Fruit fly (Drosophila melanogaster) whole organism, wandering third instar larva: ENCODE measurements around the gene CG14695.

ENCODE experiments used
- pan ChIP-seq: fragments of >200 bp; optimal IDR thresholded peaks from 2 replicates; lab custom pipeline; 2017
- tai ChIP-seq: sonication (Bioruptor generic); optimal IDR thresholded peaks from 2 replicates; lab custom pipeline; 2016; ENCODE audit warnings: missing biosample characterization, missing genetic modification characterization

dm6 chr3R:10842422-10842821 is 36.7 kb downstream of the CG14695 start:
- no peak for TF ChIP-seq pan (lab: Kevin White, UChicago)
- no peak for TF ChIP-seq tai
